Worm (Caenorhabditis elegans) whole organism, young adult: ENCODE data around the gene T13A10.64.

Experiments
- F33H1.4 ChIP-seq: fragments of 200-800 bp; sonication (Bioruptor generic); IDR thresholded peaks from 2 replicates; pipeline ENCODE4 v1.3.6; 2022; ENCODE audit warnings: missing genetic modification reagents, missing genetic modification characterization, missing compliant biosample characterization
- akir-1 ChIP-seq: fragments of 200-800 bp; sonication (Bioruptor generic); optimal IDR thresholded peaks from 2 replicates; lab custom pipeline; 2018; ENCODE audit warnings: mild to moderate bottlenecking, missing genetic modification characterization, moderate library complexity, missing compliant biosample characterization
- atf-7 ChIP-seq: sonication (generic microtip); optimal IDR thresholded peaks from 2 replicates; lab custom pipeline; 2017; ENCODE audit warnings: mild to moderate bottlenecking, missing genetic modification characterization, missing compliant biosample characterization
- bed-2 ChIP-seq: fragments of 200-800 bp; sonication (Bioruptor generic); IDR thresholded peaks from 2 replicates; pipeline ENCODE4 v1.3.6; 2022; ENCODE audit warnings: missing genetic modification reagents, missing genetic modification characterization, missing compliant biosample characterization
- cebp-2 ChIP-seq: fragments of 200-800 bp; sonication (Bioruptor generic); IDR thresholded peaks from 2 replicates; pipeline ENCODE4 v1.3.6; 2022; ENCODE audit warnings: missing genetic modification characterization, missing compliant biosample characterization
- ceh-100 ChIP-seq: fragments of 200-800 bp; sonication (Bioruptor generic); IDR thresholded peaks from 2 replicates; pipeline ENCODE4 v1.3.6; 2022; ENCODE audit warnings: missing genetic modification reagents, missing genetic modification characterization, missing compliant biosample characterization
- ceh-40 ChIP-seq: fragments of 200-800 bp; sonication (Bioruptor generic); IDR thresholded peaks from 2 replicates; pipeline ENCODE4 v1.3.6; 2022; ENCODE audit warnings: missing genetic modification characterization, missing compliant biosample characterization
- gei-17 ChIP-seq: fragments of 200-800 bp; sonication (Bioruptor generic); optimal IDR thresholded peaks from 2 replicates; lab custom pipeline; 2018; ENCODE audit warnings: mild to moderate bottlenecking, missing genetic modification characterization, missing compliant biosample characterization
- lin-35 ChIP-seq, 3 experiments: fragments of 150-350 bp in 2 of 3; sonication (generic microtip) in 1 of 3; optimal IDR thresholded peaks; 2 replicates each; lab custom pipeline; 2014 to 2018; ENCODE audit warnings: missing biosample characterization in 3 of 3, missing genetic modification characterization in 3 of 3, missing genetic modification reagents in 3 of 3
- pbrm-1 ChIP-seq: fragments of 200-800 bp; sonication (Bioruptor generic); IDR thresholded peaks from 2 replicates; pipeline ENCODE4 v1.3.6; 2022; ENCODE audit warnings: missing genetic modification reagents, missing genetic modification characterization, missing compliant biosample characterization
- snpc-1.1 ChIP-seq: sonication (generic microtip); optimal IDR thresholded peaks from 2 replicates; lab custom pipeline; 2017; ENCODE audit warnings: missing genetic modification characterization, mild to moderate bottlenecking, missing compliant biosample characterization, antibody characterized with exemption, moderate library complexity, missing genotype, missing genetic modification reagents; ENCODE audit not compliant: insufficient read depth
- snpc-4 ChIP-seq, 5 experiments: fragments of 150-350 bp in 1 of 5; sonication (generic microtip) in 4 of 5; optimal IDR thresholded peaks; 2 replicates each; lab custom pipeline; 2014 to 2018; ENCODE audit warnings: missing genetic modification characterization in 5 of 5, missing biosample characterization in 3 of 5, antibody characterized with exemption in 2 of 5, mild to moderate bottlenecking in 2 of 5, missing compliant biosample characterization in 2 of 5, missing genotype in 2 of 5, moderate library complexity in 2 of 5, missing genetic modification reagents in 1 of 5
- unc-130 ChIP-seq: sonication (generic microtip); optimal IDR thresholded peaks from 2 replicates; lab custom pipeline; 2016; ENCODE audit warnings: missing genetic modification reagents, missing genetic modification characterization, missing compliant biosample characterization

ce11 chrIV:6298253-6298652 lies 43.5 kb downstream of the T13A10.64 start, which contains the start of gene srv-27:
- TF ChIP-seq cebp-2 (no peak), pbrm-1 (GFP tag; lab: Robert Waterston, UW) (no peak), lin-35 (GFP tag; optimal IDR thresholded peaks at IDR 0.05; lab: Kevin White, UChicago) (no peak), ceh-40 (GFP tag; lab: Robert Waterston, UW) (no peak), unc-130 (GFP tag; lab: Kevin White, UChicago) (no peak), snpc-4 (GFP tag; optimal IDR thresholded peaks at IDR 0.05; lab: Kevin White, UChicago) (no peak), snpc-4 (tag; optimal IDR thresholded peaks at IDR 0.05; lab: Kevin White, UChicago) (no peak), F33H1.4 (GFP tag; lab: Robert Waterston, UW) (no peak), gei-17 (GFP tag; lab: Kevin White, UChicago) (no peak), akir-1 (no peak), snpc-1.1 (tag; lab: Kevin White, UChicago) (no peak), bed-2 (GFP tag; lab: Robert Waterston, UW) (no peak), ceh-100 (no peak), atf-7 (tag; lab: Kevin White, UChicago) (no peak)
